Worm (Caenorhabditis elegans) whole organism, young adult: ENCODE results near the gene sur-5.

Source experiments
- B0019.2 ChIP-seq: fragments of 200-800 bp; sonication (Bioruptor generic); conservative IDR thresholded peaks from 2 replicates; pipeline ENCODE4 v1.3.6; 2022; ENCODE audit warnings: missing genetic modification reagents, missing genetic modification characterization, missing compliant biosample characterization
- C06A6.2 ChIP-seq: fragments of 200-800 bp; sonication (Bioruptor generic); conservative IDR thresholded peaks from 2 replicates; pipeline ENCODE4 v1.3.6; 2022; ENCODE audit warnings: missing genetic modification characterization, missing compliant biosample characterization
- F10E7.11 ChIP-seq: sonication (generic microtip); optimal IDR thresholded peaks from 2 replicates; lab custom pipeline; 2017; ENCODE audit warnings: mild to moderate bottlenecking, missing genetic modification characterization, moderate library complexity, missing compliant biosample characterization
- F39B2.1 ChIP-seq: fragments of 200-800 bp; sonication (Bioruptor generic); IDR thresholded peaks from 2 replicates; pipeline ENCODE4 v1.3.6; 2022; ENCODE audit warnings: missing genetic modification reagents, missing genetic modification characterization, missing compliant biosample characterization
- F49E8.2 ChIP-seq: sonication (generic microtip); optimal IDR thresholded peaks from 3 replicates; lab custom pipeline; 2017; ENCODE audit warnings: missing genetic modification characterization, mild to moderate bottlenecking, missing compliant biosample characterization, antibody characterized with exemption, moderate library complexity; ENCODE audit not compliant: insufficient read depth
- Y56A3A.18 ChIP-seq: fragments of 200-800 bp; sonication (Bioruptor generic); IDR thresholded peaks from 2 replicates; pipeline ENCODE4 v1.3.6; 2022; ENCODE audit warnings: missing genetic modification reagents, missing genetic modification characterization, missing compliant biosample characterization
- Y67H2A.10 ChIP-seq: fragments of 200-800 bp; sonication (Bioruptor generic); conservative IDR thresholded peaks from 2 replicates; pipeline ENCODE4 v1.3.6; 2022; ENCODE audit warnings: missing genetic modification reagents, missing genetic modification characterization, missing compliant biosample characterization
- atf-7 ChIP-seq: sonication (generic microtip); optimal IDR thresholded peaks from 2 replicates; lab custom pipeline; 2017; ENCODE audit warnings: mild to moderate bottlenecking, missing genetic modification characterization, missing compliant biosample characterization
- ccch-3 ChIP-seq: fragments of 200-800 bp; sonication (Bioruptor generic); optimal IDR thresholded peaks from 2 replicates; lab custom pipeline; 2018; ENCODE audit warnings: mild to moderate bottlenecking, missing genetic modification characterization, missing compliant biosample characterization
- cebp-2 ChIP-seq: fragments of 200-800 bp; sonication (Bioruptor generic); IDR thresholded peaks from 2 replicates; pipeline ENCODE4 v1.3.6; 2022; ENCODE audit warnings: missing genetic modification characterization, missing compliant biosample characterization
- dox-1 ChIP-seq: fragments of 200-800 bp; sonication (Bioruptor generic); IDR thresholded peaks from 2 replicates; pipeline ENCODE4 v1.3.6; 2022; ENCODE audit warnings: missing genetic modification reagents, missing genetic modification characterization, missing compliant biosample characterization
- dpl-1 ChIP-seq: fragments of 150-350 bp; optimal IDR thresholded peaks from 2 replicates; lab custom pipeline; 2014; ENCODE audit warnings: missing biosample characterization, missing genetic modification reagents, missing genetic modification characterization
- egl-44 ChIP-seq: fragments of 200-800 bp; sonication (Bioruptor generic); IDR thresholded peaks from 2 replicates; pipeline ENCODE4 v1.3.6; 2022; ENCODE audit warnings: missing genetic modification reagents, missing genetic modification characterization, missing compliant biosample characterization
- egrh-3 ChIP-seq: fragments of 200-800 bp; sonication (Bioruptor generic); IDR thresholded peaks from 2 replicates; pipeline ENCODE4 v1.3.6; 2022; ENCODE audit warnings: missing genetic modification reagents, missing genetic modification characterization, missing compliant biosample characterization
- him-1 ChIP-seq: sonication (generic microtip); optimal IDR thresholded peaks from 2 replicates; lab custom pipeline; 2016; ENCODE audit warnings: missing genotype, missing genetic modification reagents, missing genetic modification characterization, missing compliant biosample characterization
- hlh-26 ChIP-seq: fragments of 200-800 bp; sonication (Bioruptor generic); conservative IDR thresholded peaks from 2 replicates; pipeline ENCODE4 v1.3.6; 2022; ENCODE audit warnings: missing genetic modification reagents, missing genetic modification characterization, missing compliant biosample characterization
- hrde-1 ChIP-seq: sonication (generic microtip); optimal IDR thresholded peaks from 2 replicates; lab custom pipeline; 2016; ENCODE audit warnings: missing genetic modification characterization, mild to moderate bottlenecking, missing compliant biosample characterization, moderate library complexity, missing genotype, missing genetic modification reagents, borderline replicate concordance
- lin-26 ChIP-seq: fragments of 200-800 bp; sonication (Bioruptor generic); IDR thresholded peaks from 2 replicates; pipeline ENCODE4 v1.3.6; 2022; ENCODE audit warnings: missing genetic modification reagents, missing genetic modification characterization, missing compliant biosample characterization
- lin-35 ChIP-seq, 3 experiments: fragments of 150-350 bp in 2 of 3; sonication (generic microtip) in 1 of 3; optimal IDR thresholded peaks; 2 replicates each; lab custom pipeline; 2014 to 2018; ENCODE audit warnings: missing biosample characterization in 3 of 3, missing genetic modification characterization in 3 of 3, missing genetic modification reagents in 3 of 3
- lin-54 ChIP-seq: fragments of 200-800 bp; sonication (Bioruptor generic); optimal IDR thresholded peaks from 2 replicates; lab custom pipeline; 2018; ENCODE audit warnings: mild to moderate bottlenecking, missing genetic modification characterization, missing compliant biosample characterization
- mcd-1 ChIP-seq: fragments of 200-800 bp; sonication (Bioruptor generic); IDR thresholded peaks from 2 replicates; pipeline ENCODE4 v1.3.6; 2022; ENCODE audit warnings: missing genetic modification reagents, missing genetic modification characterization, missing compliant biosample characterization
- mxl-1 ChIP-seq: sonication (generic microtip); optimal IDR thresholded peaks from 2 replicates; lab custom pipeline; 2016; ENCODE audit warnings: missing genetic modification characterization, missing compliant biosample characterization
- nfya-1 ChIP-seq: sonication (generic microtip); optimal IDR thresholded peaks from 2 replicates; lab custom pipeline; 2017; ENCODE audit warnings: antibody characterized with exemption, missing compliant biosample characterization, missing genetic modification characterization, borderline replicate concordance; ENCODE audit not compliant: insufficient read depth
- snpc-1.1 ChIP-seq: sonication (generic microtip); optimal IDR thresholded peaks from 2 replicates; lab custom pipeline; 2017; ENCODE audit warnings: missing genetic modification characterization, mild to moderate bottlenecking, missing compliant biosample characterization, antibody characterized with exemption, moderate library complexity, missing genotype, missing genetic modification reagents; ENCODE audit not compliant: insufficient read depth
- somi-1 ChIP-seq: fragments of 200-800 bp; sonication (Bioruptor generic); optimal IDR thresholded peaks from 2 replicates; lab custom pipeline; 2018; ENCODE audit warnings: mild to moderate bottlenecking, missing genetic modification characterization, missing compliant biosample characterization
- sptf-2 ChIP-seq: fragments of 200-800 bp; sonication (Bioruptor generic); optimal IDR thresholded peaks from 2 replicates; lab custom pipeline; 2018; ENCODE audit warnings: mild to moderate bottlenecking, missing genetic modification characterization, missing compliant biosample characterization
- tlf-1 ChIP-seq: fragments of 200-800 bp; sonication (Bioruptor generic); optimal IDR thresholded peaks from 2 replicates; lab custom pipeline; 2018; ENCODE audit warnings: mild to moderate bottlenecking, missing genetic modification characterization, missing compliant biosample characterization
- unc-130 ChIP-seq: sonication (generic microtip); optimal IDR thresholded peaks from 2 replicates; lab custom pipeline; 2016; ENCODE audit warnings: missing genetic modification reagents, missing genetic modification characterization, missing compliant biosample characterization
- zfh-2 ChIP-seq: fragments of 200-800 bp; sonication (Bioruptor generic); conservative IDR thresholded peaks from 2 replicates; pipeline ENCODE4 v1.3.6; 2022; ENCODE audit warnings: missing genetic modification reagents, missing genetic modification characterization, missing compliant biosample characterization
- ztf-25 ChIP-seq: fragments of 200-800 bp; sonication (Bioruptor generic); IDR thresholded peaks from 2 replicates; pipeline ENCODE4 v1.3.6; 2022; ENCODE audit warnings: missing genetic modification reagents, missing genetic modification characterization, missing compliant biosample characterization
- ztf-28 ChIP-seq: fragments of 200-800 bp; sonication (Bioruptor generic); IDR thresholded peaks from 2 replicates; pipeline ENCODE4 v1.3.6; 2022; ENCODE audit warnings: missing genetic modification reagents, missing genetic modification characterization, missing compliant biosample characterization

sur-5 gene

DNA sequence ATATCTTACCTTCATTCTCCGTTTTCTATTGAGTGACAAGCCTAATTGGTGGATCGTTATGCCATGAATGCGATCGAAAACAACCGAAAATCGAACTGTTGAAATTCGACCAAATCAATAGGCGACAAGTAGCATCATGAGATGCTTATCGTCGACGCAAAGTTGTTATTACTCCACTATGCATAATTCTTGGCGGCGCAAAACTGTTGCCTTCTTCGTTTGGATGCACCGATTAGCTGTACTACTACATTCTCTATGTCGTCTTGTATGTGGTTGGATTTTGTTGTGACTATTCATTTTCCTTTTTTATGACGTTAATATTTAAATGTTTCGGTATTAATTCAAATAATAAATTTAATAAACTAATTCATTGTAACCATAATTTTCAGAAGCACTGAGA is 33.4 kb downstream of the sur-5 start, which contains the start of gene F46H5.11:
F46H5.11 (minus strand) TSS at position 101 of the 400 bp plus-strand sequence.
- TF ChIP-seq mcd-1 (no peak), C06A6.2 (GFP tag; lab: Robert Waterston, UW) (no peak), egl-44 (GFP tag; lab: Robert Waterston, UW) (no peak), F49E8.2 (tag; lab: Kevin White, UChicago) (no peak), somi-1 (GFP tag; lab: Kevin White, UChicago) (no peak), lin-35 (GFP tag; optimal IDR thresholded peaks at IDR 0.05; lab: Kevin White, UChicago) (no peak), ztf-28 (GFP tag; lab: Robert Waterston, UW) (no peak), F39B2.1 (GFP tag; lab: Robert Waterston, UW) (no peak), hrde-1 (no peak), atf-7 (tag; lab: Kevin White, UChicago) (no peak), ccch-3 (GFP tag; lab: Kevin White, UChicago) (no peak), unc-130 (GFP tag; lab: Kevin White, UChicago) (no peak), lin-54 (GFP tag; lab: Kevin White, UChicago) (no peak), dox-1 (GFP tag; lab: Robert Waterston, UW) (no peak), Y67H2A.10 (no peak), F10E7.11 (tag; lab: Kevin White, UChicago) (no peak)

DNA sequence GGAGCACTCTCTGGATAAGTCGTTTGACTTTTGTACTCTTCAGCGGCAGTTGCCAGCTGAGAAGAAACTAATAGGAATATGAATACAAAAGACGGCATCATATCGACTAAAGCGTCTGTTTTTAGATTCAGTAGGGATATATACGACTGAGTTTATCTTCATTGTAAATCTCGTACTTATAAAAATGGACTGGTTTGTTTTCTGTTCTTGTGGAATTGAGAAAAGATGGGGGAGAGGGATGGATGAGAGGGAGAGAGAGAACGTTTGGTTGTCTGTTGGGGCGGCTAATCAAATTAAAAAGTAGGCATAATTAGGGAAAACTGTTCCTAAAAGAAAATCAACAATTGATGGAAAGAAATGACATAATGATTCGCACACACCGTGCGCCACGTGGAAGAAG is 36.0 kb downstream of the sur-5 start, which contains the start of gene grd-7:
grd-7 (minus strand) TSS at position 101 of the 400 bp plus-strand sequence.
- no peak for TF ChIP-seq ccch-3 (GFP tag; lab: Kevin White, UChicago)
- TF ChIP-seq lin-26 (GFP tag; lab: Robert Waterston, UW): no peak
- no peak for TF ChIP-seq nfya-1
- no peak for TF ChIP-seq dpl-1 (GFP tag; lab: Kevin White, UChicago)
- TF ChIP-seq F10E7.11 (tag; lab: Kevin White, UChicago): no peak
- no peak for TF ChIP-seq ztf-25 (GFP tag; lab: Robert Waterston, UW)
- no peak for TF ChIP-seq unc-130 (GFP tag; lab: Kevin White, UChicago)
- no peak for TF ChIP-seq snpc-1.1
- TF ChIP-seq C06A6.2 (GFP tag; lab: Robert Waterston, UW): no peak
- TF ChIP-seq sptf-2 (GFP tag; lab: Kevin White, UChicago): no peak
- TF ChIP-seq mxl-1 (tag; lab: Kevin White, UChicago): no peak
- TF ChIP-seq him-1 (tag; lab: Kevin White, UChicago): no peak
- TF ChIP-seq Y56A3A.18 (GFP tag; lab: Robert Waterston, UW): no peak

DNA sequence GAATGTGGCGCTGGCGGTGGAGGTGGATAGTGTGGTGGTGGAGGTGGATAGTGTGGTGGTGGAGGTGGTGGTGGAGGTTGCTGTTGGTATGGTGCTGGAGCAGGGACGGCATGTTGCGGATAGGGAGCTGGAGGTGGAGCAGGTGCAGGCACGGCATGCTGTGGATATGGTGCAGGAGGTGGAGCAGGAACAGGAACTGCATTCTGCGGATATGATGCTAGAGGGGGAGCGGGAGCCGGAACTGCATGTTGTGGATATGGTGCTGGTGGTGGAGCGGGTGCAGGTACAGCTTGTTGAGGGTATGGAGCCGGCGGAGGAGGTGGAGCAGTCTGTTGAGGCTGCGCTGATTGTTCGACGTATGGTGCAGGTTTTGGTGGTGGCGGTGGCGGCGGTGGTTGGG is 36.4 kb downstream of the sur-5 start:
- no peak for TF ChIP-seq tlf-1
- peak; percentile 89 for TF ChIP-seq zfh-2 (GFP tag; lab: Robert Waterston, UW)
- no peak for TF ChIP-seq B0019.2 (GFP tag; lab: Robert Waterston, UW)
- peak; percentile 79 for TF ChIP-seq egrh-3 (GFP tag; lab: Robert Waterston, UW)
- 0 out of 2 replicates have a peak, but pooled peaks have one; percentile 24 for TF ChIP-seq cebp-2 (GFP tag; lab: Robert Waterston, UW)

DNA sequence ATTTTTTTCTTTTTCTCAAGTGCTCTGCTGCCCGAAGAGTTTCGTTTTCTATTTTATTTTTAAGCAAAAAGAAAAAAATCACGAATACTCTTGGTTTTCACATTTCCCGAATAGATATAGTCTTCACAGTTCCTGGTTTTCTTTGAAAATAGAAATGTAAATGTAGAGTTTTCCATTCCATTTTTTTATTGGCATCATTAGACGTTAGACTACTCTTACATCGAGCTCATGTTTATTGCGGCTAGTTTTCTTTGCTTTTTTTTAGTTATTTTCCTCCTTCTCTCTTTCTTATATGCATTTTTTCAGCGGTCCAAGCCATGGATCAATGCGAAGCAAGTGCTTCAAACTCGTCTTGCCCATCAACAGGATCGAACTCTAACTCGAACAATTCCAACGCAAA is 40.0 kb downstream of the sur-5 start, which contains the start of gene F46H5.2:
F46H5.2 (plus strand) TSS at position 301 of the 400 bp plus-strand sequence.
- TF ChIP-seq ccch-3 (GFP tag; lab: Kevin White, UChicago) (no peak), zfh-2 (GFP tag; lab: Robert Waterston, UW) (peak; percentile 1; the same call in 1 of the 2 replicates), hlh-26 (GFP tag; lab: Robert Waterston, UW) (no peak)
- TF ChIP-seq, all 124 proteins: peak for 1
